Worm (Caenorhabditis elegans): ENCODE results near the gene slc-17.3.

- TF ChIP-seq dao-5 (tag; optimal IDR thresholded peaks at IDR 0.05) (no peak), him-1 (tag; optimal IDR thresholded peaks at IDR 0.05) (no peak)
These were observed 7.7 kb upstream of the slc-17.3 start for ce11 chrIII:7872776-7873175.

All from whole organism, L4/young adult.